Fruit fly (Drosophila melanogaster) whole organism, pupa: ENCODE measurements around the gene CG34367.

Source experiments
- CG10348 ChIP-seq: fragments of 200-800 bp; sonication (Bioruptor generic); IDR thresholded peaks from 2 replicates; pipeline ENCODE4 v1.3.6; 2022; ENCODE audit warnings: missing biosample characterization, missing genetic modification characterization
- CG12605 ChIP-seq: fragments of 200-800 bp; sonication (Bioruptor generic); IDR thresholded peaks from 2 replicates; pipeline ENCODE4 v1.3.6; 2022; ENCODE audit warnings: missing biosample characterization, missing genetic modification characterization
- CG13204 ChIP-seq: fragments of 200-800 bp; sonication (Bioruptor generic); optimal IDR thresholded peaks from 2 replicates; lab custom pipeline; 2018; ENCODE audit warnings: missing biosample characterization, mild to moderate bottlenecking, missing genetic modification characterization, moderate library complexity
- CG14655 ChIP-seq: fragments of 200-800 bp; sonication (Bioruptor generic); optimal IDR thresholded peaks from 3 replicates; lab custom pipeline; 2017; ENCODE audit warnings: mild to moderate bottlenecking, missing biosample characterization, missing genetic modification reagents, missing genetic modification characterization
- CG15710 ChIP-seq: fragments of 200-800 bp; sonication (Bioruptor generic); optimal IDR thresholded peaks from 2 replicates; lab custom pipeline; 2018; ENCODE audit warnings: missing biosample characterization, mild to moderate bottlenecking, missing genetic modification characterization, moderate library complexity
- CG17806 ChIP-seq: fragments of 200-800 bp; sonication (Bioruptor generic); optimal IDR thresholded peaks from 2 replicates; lab custom pipeline; 2018; ENCODE audit warnings: missing biosample characterization, mild to moderate bottlenecking, missing genetic modification characterization, moderate library complexity
- CG32121 ChIP-seq: fragments of 200-800 bp; sonication (Bioruptor generic); IDR thresholded peaks from 2 replicates; pipeline ENCODE4 v1.3.6; 2022; ENCODE audit warnings: missing biosample characterization, missing genetic modification characterization
- CG34367 ChIP-seq: fragments of 200-800 bp; sonication (Bioruptor generic); optimal IDR thresholded peaks from 2 replicates; lab custom pipeline; 2018; ENCODE audit warnings: missing biosample characterization, mild to moderate bottlenecking, missing genetic modification characterization
- CG4496 ChIP-seq: fragments of 200-800 bp; sonication (Bioruptor generic); IDR thresholded peaks from 3 replicates; pipeline ENCODE4 v1.3.6; 2022; ENCODE audit warnings: missing biosample characterization, missing genetic modification characterization
- CG8301 ChIP-seq: fragments of 200-800 bp; sonication (Bioruptor generic); optimal IDR thresholded peaks from 2 replicates; lab custom pipeline; 2018; ENCODE audit warnings: missing biosample characterization, mild to moderate bottlenecking, missing genetic modification characterization
- CG9948 ChIP-seq: fragments of 200-800 bp; sonication (Bioruptor generic); optimal IDR thresholded peaks from 2 replicates; lab custom pipeline; 2018; ENCODE audit warnings: missing biosample characterization, mild to moderate bottlenecking, missing genetic modification characterization, moderate library complexity
- D1 ChIP-seq: fragments of 200-800 bp; sonication (Bioruptor generic); optimal IDR thresholded peaks from 2 replicates; lab custom pipeline; 2018; ENCODE audit warnings: missing biosample characterization, mild to moderate bottlenecking, missing genetic modification characterization, moderate library complexity
- EcR ChIP-seq: fragments of 200-800 bp; sonication (Bioruptor generic); optimal IDR thresholded peaks from 3 replicates; lab custom pipeline; 2019; ENCODE audit warnings: missing biosample characterization, missing genetic modification characterization, mild to moderate bottlenecking, moderate library complexity, missing genetic modification reagents
- Ets98B ChIP-seq: fragments of 200-800 bp; sonication (Bioruptor generic); IDR thresholded peaks from 2 replicates; pipeline ENCODE4 v1.3.6; 2022; ENCODE audit warnings: missing biosample characterization, missing genetic modification characterization
- Pif1A ChIP-seq: fragments of 200-800 bp; sonication (Bioruptor generic); optimal IDR thresholded peaks from 3 replicates; lab custom pipeline; 2016; ENCODE audit warnings: missing biosample characterization, missing genetic modification characterization
- Pif1B ChIP-seq: fragments of 200-800 bp; sonication (Bioruptor generic); optimal IDR thresholded peaks from 3 replicates; lab custom pipeline; 2016; ENCODE audit warnings: missing biosample characterization, missing genetic modification characterization
- Snoo ChIP-seq: fragments of 200-800 bp; sonication (Bioruptor generic); optimal IDR thresholded peaks from 3 replicates; lab custom pipeline; 2017; ENCODE audit warnings: missing biosample characterization, mild to moderate bottlenecking, missing genetic modification characterization, inconsistent platforms
- fd96Ca ChIP-seq: fragments of 200-800 bp; sonication (Bioruptor generic); IDR thresholded peaks from 3 replicates; pipeline ENCODE4 v1.3.6; 2022; ENCODE audit warnings: missing biosample characterization, missing genetic modification characterization
- gl ChIP-seq: fragments of 200-800 bp; sonication (Bioruptor generic); optimal IDR thresholded peaks from 2 replicates; lab custom pipeline; 2018; ENCODE audit warnings: missing biosample characterization, mild to moderate bottlenecking, missing genetic modification characterization
- rn ChIP-seq: fragments of 200-800 bp; sonication (Bioruptor generic); IDR thresholded peaks from 2 replicates; pipeline ENCODE4 v1.3.6; 2022; ENCODE audit warnings: missing biosample characterization, missing genetic modification characterization

The CG34367 gene

dm6 chr2L:10327790-10328189, 25.9 kb downstream of the CG34367 start, which contains the start of gene RnrL:
Gene RnrL, minus strand, starts transcription at chr2L:10327943.
- TF ChIP-seq Pif1B (no peak), CG14655 (no peak), CG12605 (GFP tag; lab: Robert Waterston, UW) (no peak), CG34367 (tag; lab: Kevin White, UChicago) (no peak), Pif1A (GFP tag; lab: Kevin White, UChicago) (no peak), fd96Ca (GFP tag; lab: Robert Waterston, UW) (no peak)

dm6 chr2L:10322773-10323487, 30.8 kb downstream of the CG34367 start, which contains the start of gene CG5381:
Gene CG5381, minus strand, starts transcription at chr2L:10323102.
- TF ChIP-seq D1 (no peak), CG10348 (GFP tag; lab: Robert Waterston, UW) (no peak), CG17806 (no peak)

dm6 chr2L:10322176-10322575, 31.5 kb downstream of the CG34367 start, which contains the start of gene CG4995:
Gene CG4995, plus strand, starts transcription at chr2L:10322476.
- TF ChIP-seq CG12605 (GFP tag; lab: Robert Waterston, UW) (no peak), fd96Ca (GFP tag; lab: Robert Waterston, UW) (no peak), CG32121 (GFP tag; lab: Robert Waterston, UW) (no peak), CG17806 (no peak), CG9948 (tag; lab: Kevin White, UChicago) (no peak), CG10348 (GFP tag; lab: Robert Waterston, UW) (no peak)

- TF ChIP-seq Pif1A (GFP tag; lab: Kevin White, UChicago) (no peak), CG32121 (GFP tag; lab: Robert Waterston, UW) (peak; percentile 51; the same call in 1 of the 2 replicates), CG8301 (tag; lab: Kevin White, UChicago) (no peak), EcR (GFP tag; lab: Kevin White, UChicago) (peak; percentile 90), gl (peak; percentile 42), CG34367 (tag; lab: Kevin White, UChicago) (no peak)
- TF ChIP-seq, all 21 proteins: peak for 3
Measured at dm6 chr2L:10321612-10322011, 32.1 kb downstream of the CG34367 start.

dm6 chr2L:10321036-10321583, 32.6 kb downstream of the CG34367 start:
- TF ChIP-seq Ets98B (no peak), CG12605 (GFP tag; lab: Robert Waterston, UW) (no peak), CG34367 (tag; lab: Kevin White, UChicago) (no peak), CG14655 (no peak), CG13204 (no peak), CG15710 (tag; lab: Kevin White, UChicago) (no peak), CG4496 (GFP tag; lab: Robert Waterston, UW) (no peak), EcR (GFP tag; lab: Kevin White, UChicago) (no peak), CG9948 (tag; lab: Kevin White, UChicago) (no peak), Pif1B (no peak), CG8301 (tag; lab: Kevin White, UChicago) (no peak), Pif1A (GFP tag; lab: Kevin White, UChicago) (no peak), D1 (no peak), rn (GFP tag; lab: Robert Waterston, UW) (no peak)
- TF ChIP-seq, all 21 proteins: peak for 0

dm6 chr2L:10320174-10320775, 33.4 kb downstream of the CG34367 start:
- TF ChIP-seq CG14655 (no peak), CG34367 (tag; lab: Kevin White, UChicago) (no peak), CG13204 (no peak), CG32121 (GFP tag; lab: Robert Waterston, UW) (no peak), CG17806 (no peak), D1 (no peak), gl (no peak), Snoo (tag; lab: Kevin White, UChicago) (no peak), fd96Ca (GFP tag; lab: Robert Waterston, UW) (no peak)
- TF ChIP-seq, all 21 proteins: peak for 0

- TF ChIP-seq fd96Ca (GFP tag; lab: Robert Waterston, UW), result no peak
- TF ChIP-seq CG13204, result no peak
- no peak for TF ChIP-seq CG9948 (tag; lab: Kevin White, UChicago)
- TF ChIP-seq Ets98B, result no peak
- no peak for TF ChIP-seq EcR (GFP tag; lab: Kevin White, UChicago)
- no peak for TF ChIP-seq CG12605 (GFP tag; lab: Robert Waterston, UW)
- no peak for TF ChIP-seq rn (GFP tag; lab: Robert Waterston, UW)
- TF ChIP-seq CG32121 (GFP tag; lab: Robert Waterston, UW), result no peak
- TF ChIP-seq gl, result no peak
- TF ChIP-seq Pif1A (GFP tag; lab: Kevin White, UChicago), result no peak
- TF ChIP-seq CG17806, result no peak
- no peak for TF ChIP-seq CG14655
- no peak for TF ChIP-seq Pif1B
- no peak for TF ChIP-seq CG10348 (GFP tag; lab: Robert Waterston, UW)
- TF ChIP-seq CG8301 (tag; lab: Kevin White, UChicago), result no peak
- TF ChIP-seq Snoo (tag; lab: Kevin White, UChicago), result no peak
- no peak for TF ChIP-seq CG34367 (tag; lab: Kevin White, UChicago)
- no peak for TF ChIP-seq CG15710 (tag; lab: Kevin White, UChicago)
Measured at dm6 chr2L:10315888-10316287, 37.8 kb downstream of the CG34367 start.
